Fruit fly (Drosophila melanogaster): ENCODE data around the gene Srp14.

dm6 chr3R:20581376-20581775, 1.5 kb downstream of the Srp14 start, which contains the start of gene CG34008:
- TF ChIP-seq CG6792 (GFP tag; optimal IDR thresholded peaks at IDR 0.05) (no peak), fd59A (GFP tag; optimal IDR thresholded peaks at IDR 0.05) (no peak), OdsH (GFP tag; optimal IDR thresholded peaks at IDR 0.05) (no peak), CG9139 (GFP tag; optimal IDR thresholded peaks at IDR 0.05) (no peak), Blimp-1 (GFP tag; optimal IDR thresholded peaks at IDR 0.05) (no peak), eg (GFP tag; IDR thresholded peaks at IDR 0.05) (no peak), CG15336 (GFP tag; IDR thresholded peaks at IDR 0.05) (no peak), svp (GFP tag) (no peak)

Data from whole organism, prepupa.